Fruit fly (Drosophila melanogaster): ENCODE data around the gene TFAM.

Gene TFAM

DNA sequence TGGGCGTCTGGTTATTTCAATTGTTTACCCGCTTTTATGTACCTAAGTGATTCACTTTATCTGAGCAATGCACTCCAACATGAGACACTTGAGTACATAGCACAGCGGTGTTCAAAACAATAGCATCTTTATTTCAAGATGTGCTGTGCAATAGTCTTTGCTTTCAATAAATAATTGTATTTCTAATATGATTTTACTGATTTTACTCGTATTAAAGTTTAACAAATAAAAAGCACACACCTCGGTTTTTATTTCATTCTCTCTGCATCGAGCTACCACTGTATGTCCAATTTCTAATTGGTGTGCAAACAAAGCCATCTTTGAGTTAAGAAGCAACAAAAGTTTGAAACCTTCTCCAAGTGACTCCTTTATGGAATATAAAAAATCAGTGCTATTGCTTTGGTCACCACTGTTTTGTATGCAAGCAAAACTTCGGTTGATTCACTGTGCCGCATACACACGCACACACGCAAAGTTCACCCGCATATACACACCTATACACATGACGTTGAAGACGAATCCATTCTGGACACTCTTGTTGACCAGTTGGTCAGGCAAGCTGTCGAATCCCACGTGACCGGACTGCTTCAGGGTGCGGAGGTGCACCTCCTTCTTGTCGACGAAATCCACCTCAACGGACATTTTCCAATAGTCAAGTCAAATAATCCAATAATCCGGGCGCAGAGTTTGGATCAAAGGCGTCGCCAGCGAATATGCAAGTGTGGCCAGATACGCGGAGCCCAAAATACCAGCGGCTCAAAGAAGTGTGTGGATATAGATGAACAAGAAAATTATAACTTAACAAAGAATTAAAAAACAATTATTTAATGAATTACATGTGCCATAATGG is 11.0 kb upstream of the TFAM start, which contains the start of gene Septin2 (continued):
- TF ChIP-seq Hr38 (GFP tag; optimal IDR thresholded peaks at IDR 0.05) (no peak), CG10669 (GFP tag; optimal IDR thresholded peaks at IDR 0.05) (peak; percentile 95), fd59A (GFP tag; optimal IDR thresholded peaks at IDR 0.05) (peak; percentile 92), CG31627 (GFP tag; optimal IDR thresholded peaks at IDR 0.05) (peak; percentile 94), Eip75B (GFP tag; optimal IDR thresholded peaks at IDR 0.05) (peak; percentile 93), Met (GFP tag; optimal IDR thresholded peaks at IDR 0.05) (peak; percentile 96), CG16779 (tag; optimal IDR thresholded peaks at IDR 0.05) (peak; percentile 81), CG8119 (GFP tag; IDR thresholded peaks at IDR 0.05) (peak; percentile 94), esn (GFP tag; optimal IDR thresholded peaks at IDR 0.05) (peak; percentile 96), CG8632 (GFP tag; optimal IDR thresholded peaks at IDR 0.05) (peak; percentile 94), Ets21C (GFP tag; optimal IDR thresholded peaks at IDR 0.05) (peak; percentile 87), dsx (GFP tag; optimal IDR thresholded peaks at IDR 0.05; ENCODE audit: poor library complexity, severe bottlenecking) (peak; percentile 85), CG8319 (GFP tag; optimal IDR thresholded peaks at IDR 0.05) (peak; percentile 92), net (GFP tag; optimal IDR thresholded peaks at IDR 0.05) (peak; percentile 94), Hr4 (GFP tag; optimal IDR thresholded peaks at IDR 0.05) (peak; percentile 96), CG15336 (GFP tag; IDR thresholded peaks at IDR 0.05) (peak; percentile 94), topi (GFP tag; optimal IDR thresholded peaks at IDR 0.05) (peak; percentile 96), salr (GFP tag; optimal IDR thresholded peaks at IDR 0.05) (peak; percentile 52 to 91), Sox14 (GFP tag; optimal IDR thresholded peaks at IDR 0.05) (peak; percentile 93), Smox (GFP tag; optimal IDR thresholded peaks at IDR 0.05) (peak; percentile 94), CG6808 (GFP tag; optimal IDR thresholded peaks at IDR 0.05) (peak; percentile 93), CG34406 (GFP tag; optimal IDR thresholded peaks at IDR 0.05) (peak; percentile 92), CG9139 (GFP tag; optimal IDR thresholded peaks at IDR 0.05) (peak; percentile 80), vri (GFP tag; optimal IDR thresholded peaks at IDR 0.05) (peak; percentile 84), CG1621 (tag; optimal IDR thresholded peaks at IDR 0.05) (peak; percentile 77), Eip93F (GFP tag; optimal IDR thresholded peaks at IDR 0.05) (peak; percentile 80), acj6 (GFP tag; optimal IDR thresholded peaks at IDR 0.05) (peak; percentile 92)

DNA sequence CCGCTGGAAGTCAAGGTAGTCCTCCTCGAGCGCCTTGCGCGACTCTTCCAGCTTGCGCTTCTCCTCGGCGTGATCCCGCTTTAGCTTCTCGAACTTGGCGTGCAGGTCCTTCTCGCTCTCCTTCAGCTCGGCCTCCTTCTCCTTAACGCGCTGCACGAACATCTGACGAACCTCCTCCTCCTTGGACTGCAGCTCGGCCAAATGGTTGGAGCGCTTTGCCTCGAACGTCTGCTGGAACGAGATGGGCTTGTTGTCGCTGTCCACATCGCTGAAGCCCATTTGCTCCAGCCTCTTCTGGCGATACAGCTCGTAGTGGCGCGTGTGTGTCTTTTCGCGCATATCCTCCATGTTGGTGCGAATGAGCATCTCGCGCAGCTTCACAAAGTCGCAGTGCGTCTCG is 9.6 kb upstream of the TFAM start:
- TF ChIP-seq eg (GFP tag; IDR thresholded peaks at IDR 0.05): no peak
- peak; percentile 15; the same call in 1 of the 3 replicates for TF ChIP-seq CG6163 (GFP tag; IDR thresholded peaks at IDR 0.05)
- no peak for TF ChIP-seq fd85E (GFP tag; optimal IDR thresholded peaks at IDR 0.05)
- TF ChIP-seq CG8632 (GFP tag; optimal IDR thresholded peaks at IDR 0.05): no peak
- TF ChIP-seq CG3032 (tag; optimal IDR thresholded peaks at IDR 0.05): no peak
- TF ChIP-seq Hr38 (GFP tag; optimal IDR thresholded peaks at IDR 0.05): no peak

DNA sequence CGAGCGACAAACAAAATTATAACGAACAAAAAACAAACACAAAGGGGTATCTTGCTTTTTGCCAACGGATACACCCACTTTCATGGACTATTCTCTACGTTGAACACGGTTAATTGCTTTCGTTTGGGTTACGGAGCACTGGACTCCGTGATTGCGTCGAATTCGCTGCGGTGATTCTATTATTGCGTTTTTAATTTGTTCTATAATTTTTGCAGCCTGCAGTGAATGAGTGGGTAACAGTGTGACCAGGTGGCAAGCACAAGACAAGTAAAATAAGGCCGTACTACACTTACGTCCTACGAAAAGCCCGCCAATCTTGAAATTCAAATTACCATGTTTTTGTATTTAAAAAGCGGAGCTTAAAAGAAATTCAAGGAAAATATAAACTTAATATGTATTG is 8.8 kb upstream of the TFAM start, which contains the start of gene CG16953:
Gene CG16953, minus strand, starts transcription at position 268 of the 400 bp plus-strand sequence.
- TF ChIP-seq Eip78C (GFP tag): peak; percentile 30
- TF ChIP-seq CG6854 (GFP tag; optimal IDR thresholded peaks at IDR 0.05): peak; percentile 14
- no peak for TF ChIP-seq pdm3 (GFP tag; optimal IDR thresholded peaks at IDR 0.05)
- no peak for TF ChIP-seq lz (GFP tag; optimal IDR thresholded peaks at IDR 0.05)
- TF ChIP-seq CG8119 (GFP tag; IDR thresholded peaks at IDR 0.05): no peak
- peak; percentile 64 for TF ChIP-seq Sox14 (GFP tag; optimal IDR thresholded peaks at IDR 0.05)
- no peak for TF ChIP-seq ss (GFP tag; optimal IDR thresholded peaks at IDR 0.05)

Data from whole organism, prepupa.